Fruit fly (Drosophila melanogaster): Measurements from ENCODE around the gene Vav.

DNA sequence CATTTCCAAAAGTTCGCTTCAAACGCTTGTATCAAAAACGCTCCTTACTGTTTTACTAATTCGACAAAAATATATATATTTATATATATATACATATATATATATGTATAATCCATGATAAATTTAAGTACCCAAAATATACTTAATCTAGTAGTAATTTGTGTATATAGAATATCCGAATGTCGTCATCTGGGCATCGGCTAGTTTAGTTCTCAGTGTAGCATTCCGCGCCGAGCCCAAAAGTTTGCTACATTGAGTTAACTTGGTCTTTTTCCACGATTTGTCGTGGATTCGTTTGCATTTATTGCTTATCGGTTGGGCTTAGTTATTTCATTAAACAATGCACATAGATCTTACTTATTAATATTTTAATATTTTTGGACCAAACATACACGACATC is 19.7 kb downstream of the Vav start:
- TF ChIP-seq pan (optimal IDR thresholded peaks at IDR 0.05), result no peak
- TF ChIP-seq psq (optimal IDR thresholded peaks at IDR 0.05), result no peak

Data from whole organism.